Fruit fly (Drosophila melanogaster) whole organism, embryonic: Measurements from ENCODE around the gene CG13138.
A peak's percentile ranks its signal among the peaks of the same experiment; 100 is the strongest.

Source experiments
- BtbVII ChIP-seq: fragments of 200-800 bp; sonication (Bioruptor generic); optimal IDR thresholded peaks from 3 replicates; lab custom pipeline; 2017; ENCODE audit warnings: missing biosample characterization, mild to moderate bottlenecking, missing genetic modification characterization
- CG10366 ChIP-seq: fragments of 200-800 bp; sonication (Bioruptor generic); IDR thresholded peaks from 2 replicates; pipeline ENCODE4 v1.3.6; 2022; ENCODE audit warnings: missing biosample characterization, missing genetic modification characterization
- CG11093 ChIP-seq: fragments of 200-800 bp; sonication (Bioruptor generic); IDR thresholded peaks from 3 replicates; pipeline ENCODE4 v1.3.6; 2022; ENCODE audit warnings: missing biosample characterization, missing genetic modification characterization
- CG12155 ChIP-seq: fragments of 200-800 bp; sonication (Bioruptor generic); optimal IDR thresholded peaks from 3 replicates; lab custom pipeline; 2016; ENCODE audit warnings: missing biosample characterization, missing genetic modification characterization
- CG12942 ChIP-seq: fragments of 200-800 bp; sonication (Bioruptor generic); optimal IDR thresholded peaks from 3 replicates; lab custom pipeline; 2016; ENCODE audit warnings: missing biosample characterization, missing genetic modification characterization
- CG16863 ChIP-seq: fragments of 200-800 bp; sonication (Bioruptor generic); optimal IDR thresholded peaks from 3 replicates; lab custom pipeline; 2016; ENCODE audit warnings: missing biosample characterization, missing genetic modification characterization
- CG18619 ChIP-seq: fragments of 200-800 bp; sonication (Bioruptor generic); optimal IDR thresholded peaks from 3 replicates; lab custom pipeline; 2017; ENCODE audit warnings: missing biosample characterization, mild to moderate bottlenecking, missing genetic modification characterization
- CG30020 ChIP-seq: fragments of 200-800 bp; optimal IDR thresholded peaks from 2 replicates; lab custom pipeline; 2019; ENCODE audit warnings: missing biosample characterization, mild to moderate bottlenecking, missing genetic modification characterization, moderate library complexity
- CG30403 ChIP-seq: fragments of 200-800 bp; sonication (Bioruptor generic); optimal IDR thresholded peaks from 3 replicates; lab custom pipeline; 2016; ENCODE audit warnings: missing biosample characterization, missing genetic modification characterization
- CG31224 ChIP-seq: fragments of 200-800 bp; sonication (Bioruptor generic); IDR thresholded peaks from 2 replicates; pipeline ENCODE4 v1.3.6; 2022; ENCODE audit warnings: missing biosample characterization, missing genetic modification characterization
- CG3407 ChIP-seq: fragments of 200-800 bp; sonication (Bioruptor generic); optimal IDR thresholded peaks from 2 replicates; lab custom pipeline; 2018; ENCODE audit warnings: missing biosample characterization, mild to moderate bottlenecking, missing genetic modification characterization
- CG4282 ChIP-seq: fragments of 200-800 bp; sonication (Bioruptor generic); optimal IDR thresholded peaks from 2 replicates; lab custom pipeline; 2016; ENCODE audit warnings: missing biosample characterization, missing genetic modification characterization
- CG4820 ChIP-seq: fragments of 200-800 bp; sonication (Bioruptor generic); optimal IDR thresholded peaks from 3 replicates; lab custom pipeline; 2016; ENCODE audit warnings: missing biosample characterization, missing genetic modification characterization
- CG7372 ChIP-seq: fragments of 200-800 bp; sonication (Bioruptor generic); IDR thresholded peaks from 2 replicates; pipeline ENCODE4 v1.3.6; 2022; ENCODE audit warnings: missing biosample characterization, missing genetic modification characterization
- CG8290 ChIP-seq, 3 experiments: fragments of 200-800 bp; sonication (Bioruptor generic); optimal IDR thresholded peaks; 2 replicates each; lab custom pipeline; 2016 to 2019; ENCODE audit warnings: missing biosample characterization in 3 of 3, missing genetic modification characterization in 3 of 3, mild to moderate bottlenecking in 2 of 3, moderate library complexity in 1 of 3
- CG8765 ChIP-seq: fragments of 200-800 bp; sonication (Bioruptor generic); IDR thresholded peaks from 2 replicates; pipeline ENCODE4 v1.3.6; 2022; ENCODE audit warnings: missing biosample characterization, missing genetic modification characterization
- CG9727 ChIP-seq: fragments of 200-800 bp; sonication (Bioruptor generic); optimal IDR thresholded peaks from 3 replicates; lab custom pipeline; 2017; ENCODE audit warnings: missing biosample characterization, mild to moderate bottlenecking, missing genetic modification characterization
- CTCF ChIP-seq: fragments of 200-800 bp; sonication (Bioruptor generic); optimal IDR thresholded peaks from 2 replicates; lab custom pipeline; 2017; ENCODE audit warnings: missing biosample characterization, mild to moderate bottlenecking, missing genetic modification characterization, moderate library complexity
- Dll ChIP-seq: fragments of 200-800 bp; sonication (Bioruptor generic); IDR thresholded peaks from 4 replicates; pipeline ENCODE4 v1.3.6; 2022; ENCODE audit warnings: missing biosample characterization, missing genetic modification characterization; ENCODE audit not compliant: partially characterized antibody
- E2f1 ChIP-seq: fragments of 200-800 bp; sonication (Bioruptor generic); IDR thresholded peaks from 2 replicates; pipeline ENCODE4 v1.3.6; 2022; ENCODE audit warnings: missing biosample characterization, missing genetic modification characterization
- HLH4C ChIP-seq: fragments of 200-800 bp; sonication (Bioruptor generic); IDR thresholded peaks from 3 replicates; pipeline ENCODE4 v1.3.6; 2022; ENCODE audit warnings: missing biosample characterization, missing genetic modification characterization; ENCODE audit not compliant: partially characterized antibody
- HLH54F ChIP-seq: fragments of 200-800 bp; sonication (Bioruptor generic); optimal IDR thresholded peaks from 3 replicates; lab custom pipeline; 2016; ENCODE audit warnings: missing biosample characterization, missing genetic modification characterization
- HmgD ChIP-seq: fragments of 200-800 bp; sonication (Bioruptor generic); optimal IDR thresholded peaks from 3 replicates; lab custom pipeline; 2016; ENCODE audit warnings: missing biosample characterization, missing genetic modification characterization
- Myb ChIP-seq: fragments of 200-800 bp; sonication (Bioruptor generic); optimal IDR thresholded peaks from 2 replicates; lab custom pipeline; 2016; ENCODE audit warnings: missing biosample characterization, missing genetic modification characterization
- NC2α ChIP-seq: fragments of 200-800 bp; sonication (Bioruptor generic); optimal IDR thresholded peaks from 2 replicates; lab custom pipeline; 2016; ENCODE audit warnings: missing biosample characterization, missing genetic modification characterization
- Scr ChIP-seq: fragments of 200-800 bp; sonication (Bioruptor generic); IDR thresholded peaks from 2 replicates; pipeline ENCODE4 v1.3.6; 2022; ENCODE audit warnings: missing biosample characterization, missing genetic modification characterization; ENCODE audit not compliant: partially characterized antibody
- Sox102F ChIP-seq: fragments of 200-800 bp; sonication (Bioruptor generic); optimal IDR thresholded peaks from 2 replicates; lab custom pipeline; 2018; ENCODE audit warnings: missing biosample characterization, mild to moderate bottlenecking, missing genetic modification characterization, moderate library complexity
- Sry-δ ChIP-seq: fragments of 200-800 bp; sonication (Bioruptor generic); optimal IDR thresholded peaks from 2 replicates; lab custom pipeline; 2016; ENCODE audit warnings: missing biosample characterization, missing genetic modification characterization
- TFAM ChIP-seq: fragments of 200-800 bp; sonication (Bioruptor generic); optimal IDR thresholded peaks from 2 replicates; lab custom pipeline; 2017; ENCODE audit warnings: missing biosample characterization, missing genetic modification characterization, inconsistent platforms
- ara ChIP-seq: fragments of 200-800 bp; sonication (Bioruptor generic); IDR thresholded peaks from 2 replicates; pipeline ENCODE4 v1.3.6; 2022; ENCODE audit warnings: missing biosample characterization, missing genetic modification characterization
- bab2 ChIP-seq: fragments of 200-800 bp; sonication (Bioruptor generic); optimal IDR thresholded peaks from 2 replicates; lab custom pipeline; 2016; ENCODE audit warnings: missing biosample characterization, missing genetic modification characterization
- cato ChIP-seq: fragments of 200-800 bp; sonication (Bioruptor generic); optimal IDR thresholded peaks from 2 replicates; lab custom pipeline; 2016; ENCODE audit warnings: missing biosample characterization, missing genetic modification characterization, borderline replicate concordance
- chif ChIP-seq, 2 experiments: fragments of 200-800 bp; sonication (Bioruptor generic); optimal IDR thresholded peaks; 3 replicates each; lab custom pipeline; 2016; ENCODE audit warnings: missing biosample characterization in 2 of 2, missing genetic modification characterization in 2 of 2
- chinmo ChIP-seq: fragments of 200-800 bp; sonication (Bioruptor generic); IDR thresholded peaks from 4 replicates; pipeline ENCODE4 v1.3.6; 2022; ENCODE audit warnings: missing biosample characterization, missing genetic modification characterization; ENCODE audit not compliant: partially characterized antibody
- crol ChIP-seq: fragments of 200-800 bp; sonication (Bioruptor generic); IDR thresholded peaks from 2 replicates; pipeline ENCODE4 v1.3.6; 2022; ENCODE audit warnings: missing biosample characterization, missing genetic modification characterization
- crp ChIP-seq, 2 experiments: fragments of 200-800 bp; sonication (Bioruptor generic); optimal IDR thresholded peaks; 2 replicates in 1 of 2; 3 replicates in 1 of 2; lab custom pipeline; 2017; ENCODE audit warnings: missing biosample characterization in 2 of 2, missing genetic modification characterization in 2 of 2, mild to moderate bottlenecking in 1 of 2, moderate library complexity in 1 of 2
- dm ChIP-seq: fragments of 200-800 bp; sonication (Bioruptor generic); optimal IDR thresholded peaks from 3 replicates; lab custom pipeline; 2016; ENCODE audit warnings: missing biosample characterization, missing genetic modification characterization
- en ChIP-seq: fragments of 200-800 bp; sonication (Bioruptor generic); optimal IDR thresholded peaks from 2 replicates; lab custom pipeline; 2016; ENCODE audit warnings: missing biosample characterization, missing genetic modification characterization
- fd64A ChIP-seq: fragments of 200-800 bp; sonication (Bioruptor generic); optimal IDR thresholded peaks from 3 replicates; lab custom pipeline; 2018; ENCODE audit warnings: missing biosample characterization, mild to moderate bottlenecking, missing genetic modification characterization
- inv ChIP-seq: fragments of 200-800 bp; sonication (Bioruptor generic); IDR thresholded peaks from 2 replicates; pipeline ENCODE4 v1.3.6; 2022; ENCODE audit warnings: missing biosample characterization, missing genetic modification characterization; ENCODE audit not compliant: partially characterized antibody
- lilli ChIP-seq: fragments of 200-800 bp; sonication (Bioruptor generic); optimal IDR thresholded peaks from 3 replicates; lab custom pipeline; 2016; ENCODE audit warnings: missing biosample characterization, missing genetic modification characterization
- mam ChIP-seq: fragments of 200-800 bp; sonication (Bioruptor generic); optimal IDR thresholded peaks from 3 replicates; lab custom pipeline; 2016; ENCODE audit warnings: missing biosample characterization, missing genetic modification characterization
- prd ChIP-seq, 3 experiments: fragments of >200 bp in 2 of 3; fragments of 200-800 bp in 1 of 3; sonication (Bioruptor generic) in 1 of 3; optimal IDR thresholded peaks in 2 of 3; IDR thresholded peaks in 1 of 3; 2 replicates in 2 of 3; 3 replicates in 1 of 3; pipeline versions ENCODE4 v1.3.6 to Lab custom; 2017 to 2022; ENCODE audit warnings: missing biosample characterization in 1 of 3, missing genetic modification characterization in 1 of 3
- sens ChIP-seq: fragments of 200-800 bp; sonication (Bioruptor generic); peaks from one replicate; lab custom pipeline; 2016; ENCODE audit warnings: missing biosample characterization, missing genetic modification characterization
- sima ChIP-seq: fragments of 200-800 bp; sonication (Bioruptor generic); optimal IDR thresholded peaks from 2 replicates; lab custom pipeline; 2016; ENCODE audit warnings: missing biosample characterization, missing genetic modification characterization
- sug ChIP-seq: fragments of 200-800 bp; optimal IDR thresholded peaks from 2 replicates; lab custom pipeline; 2019; ENCODE audit warnings: missing biosample characterization, mild to moderate bottlenecking, missing genetic modification characterization, moderate library complexity
- tap ChIP-seq: fragments of 200-800 bp; optimal IDR thresholded peaks from 3 replicates; lab custom pipeline; 2019; ENCODE audit warnings: missing biosample characterization, mild to moderate bottlenecking, missing genetic modification characterization, moderate library complexity
- tll ChIP-seq, 2 experiments: fragments of 200-800 bp in 1 of 2; fragments of >200 bp in 1 of 2; sonication (Bioruptor generic) in 1 of 2; optimal IDR thresholded peaks; 2 replicates each; lab custom pipeline; 2017 to 2019; ENCODE audit warnings: missing biosample characterization in 2 of 2, missing genetic modification characterization in 2 of 2, mild to moderate bottlenecking in 1 of 2, moderate library complexity in 1 of 2
- wek ChIP-seq: fragments of 200-800 bp; sonication (Bioruptor generic); optimal IDR thresholded peaks from 3 replicates; lab custom pipeline; 2018; ENCODE audit warnings: missing biosample characterization, mild to moderate bottlenecking, missing genetic modification characterization, moderate library complexity

Gene CG13138

DNA sequence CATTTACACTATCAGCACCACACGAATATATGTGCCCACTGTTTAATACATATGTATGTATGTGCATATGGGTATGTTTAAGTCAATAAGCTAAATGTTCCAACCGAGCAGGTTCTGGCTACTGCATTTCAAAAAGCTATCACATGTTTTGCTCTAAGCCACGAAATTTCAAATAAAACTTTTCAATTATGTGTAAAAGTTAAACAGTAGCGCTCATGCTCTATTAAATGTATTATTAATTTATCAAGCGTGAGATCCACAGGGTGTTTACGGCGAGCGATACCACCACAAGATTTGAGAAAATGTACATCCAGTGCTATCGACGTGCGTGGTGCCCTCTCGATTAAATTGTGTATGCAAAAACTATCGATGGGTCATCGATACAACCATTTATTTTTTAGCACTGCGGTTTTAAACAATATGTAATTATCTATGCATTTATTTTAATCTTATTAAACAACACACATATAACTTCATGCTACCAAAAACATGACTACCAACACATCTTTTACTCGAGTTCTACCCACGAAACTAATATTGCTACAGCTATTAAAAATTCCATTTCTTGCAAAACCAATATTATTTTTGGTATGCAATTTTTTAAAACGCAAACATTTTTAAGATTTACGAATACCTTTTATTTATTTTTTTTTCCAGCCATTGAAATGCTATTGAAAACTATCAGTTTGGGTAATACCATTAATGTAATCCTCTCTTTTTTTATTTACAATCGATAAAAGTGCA is 40.9 kb downstream of the CG13138 start, which contains the start of gene Pten (continued):
- TF ChIP-seq dm (GFP tag; lab: Kevin White, UChicago): no peak
- peak; percentile 90 for TF ChIP-seq CG9727 (GFP tag; lab: Kevin White, UChicago)
- peak in 1 of 2 experiments; percentile 52 for TF ChIP-seq tll (GFP tag; optimal IDR thresholded peaks at IDR 0.05; lab: Kevin White, UChicago)
- peak; percentile 67 for TF ChIP-seq cato (GFP tag; lab: Kevin White, UChicago)
- no peak for TF ChIP-seq CG8765 (GFP tag; lab: Robert Waterston, UW)
- TF ChIP-seq chif (GFP tag; optimal IDR thresholded peaks at IDR 0.05; lab: Kevin White, UChicago): peak; percentile 26 to 43
- TF ChIP-seq en (GFP tag; lab: Kevin White, UChicago): peak; percentile 51
- TF ChIP-seq sens (GFP tag; lab: Kevin White, UChicago): peak; percentile 96
- no peak for TF ChIP-seq CG18619 (GFP tag; lab: Kevin White, UChicago)
- no peak for TF ChIP-seq TFAM
- no peak for TF ChIP-seq prd (optimal IDR thresholded peaks at IDR 0.05; lab: Kevin White, UChicago)
- TF ChIP-seq prd (GFP tag; IDR thresholded peaks at IDR 0.05; lab: Robert Waterston, UW): peak; percentile 70; the same call in 1 of the 3 replicates
- TF ChIP-seq CG7372 (GFP tag; lab: Robert Waterston, UW): peak; percentile 47; the same call in 1 of the 2 replicates
- peak; percentile 51 for TF ChIP-seq HLH54F (GFP tag; lab: Kevin White, UChicago)
- peak; percentile 85; the same call in 2 of the 4 replicates for TF ChIP-seq chinmo
- peak; percentile 68 for TF ChIP-seq wek (GFP tag; lab: Kevin White, UChicago)
- TF ChIP-seq mam (GFP tag; lab: Kevin White, UChicago): peak; percentile 74
- TF ChIP-seq crp (GFP tag; optimal IDR thresholded peaks at IDR 0.05; lab: Kevin White, UChicago): peak in 1 of 2 experiments; percentile 15
- peak; percentile 57 for TF ChIP-seq sug
- TF ChIP-seq Scr (GFP tag; lab: Robert Waterston, UW): peak; percentile 89
- peak; percentile 98 for TF ChIP-seq CG30020 (tag; lab: Kevin White, UChicago)
- peak; percentile 60 for TF ChIP-seq CG16863
- TF ChIP-seq NC2α (GFP tag; lab: Kevin White, UChicago): peak; percentile 31
- TF ChIP-seq CG8290 (GFP tag; optimal IDR thresholded peaks at IDR 0.05; lab: Kevin White, UChicago): no peak
- TF ChIP-seq CG8290 (tag; optimal IDR thresholded peaks at IDR 0.05; lab: Kevin White, UChicago): peak in 1 of 2 experiments; percentile 12
- TF ChIP-seq Sry-δ (GFP tag; lab: Kevin White, UChicago): peak; percentile 79
- TF ChIP-seq CG10366 (GFP tag; lab: Robert Waterston, UW): peak; percentile 54
- peak; percentile 4 for TF ChIP-seq CTCF
- TF ChIP-seq CG11093 (GFP tag; lab: Robert Waterston, UW): no peak; the same call in 2 of the 3 replicates
- TF ChIP-seq CG12155: peak; percentile 57
- peak; percentile 84 for TF ChIP-seq Dll (GFP tag; lab: Robert Waterston, UW)
- TF ChIP-seq bab2: peak; percentile 61
- TF ChIP-seq CG3407: no peak
- peak; percentile 76 for TF ChIP-seq CG4820
- peak; percentile 38 for TF ChIP-seq BtbVII
- peak; percentile 38 for TF ChIP-seq CG12942
- TF ChIP-seq CG4282 (GFP tag; lab: Kevin White, UChicago): no peak
- TF ChIP-seq CG31224 (GFP tag; lab: Robert Waterston, UW): no peak
- TF ChIP-seq crol (GFP tag; lab: Robert Waterston, UW): no peak
- TF ChIP-seq fd64A (GFP tag; lab: Kevin White, UChicago): no peak
- TF ChIP-seq tap: no peak
- TF ChIP-seq HmgD: no peak
- TF ChIP-seq inv (GFP tag; lab: Robert Waterston, UW): peak; percentile 83
- peak; percentile 79 for TF ChIP-seq CG30403 (GFP tag; lab: Kevin White, UChicago)
- TF ChIP-seq E2f1: no peak
- peak; percentile 28 for TF ChIP-seq sima (GFP tag; lab: Kevin White, UChicago)
- no peak for TF ChIP-seq Sox102F (GFP tag; lab: Kevin White, UChicago)
- TF ChIP-seq Myb (GFP tag; lab: Kevin White, UChicago): peak; percentile 36
- TF ChIP-seq HLH4C: peak; percentile 94
- TF ChIP-seq lilli (GFP tag; lab: Kevin White, UChicago): peak; percentile 69
- no peak for TF ChIP-seq ara (GFP tag; lab: Robert Waterston, UW)
